Worm (Caenorhabditis elegans) whole organism, L4 larva: ENCODE data around the gene gly-7.

ENCODE experiments used
- F49E8.2 ChIP-seq: sonication (generic microtip); optimal IDR thresholded peaks from 2 replicates; lab custom pipeline; 2016; ENCODE audit warnings: missing compliant biosample characterization, mild to moderate bottlenecking, missing genetic modification characterization, borderline replicate concordance
- R02D3.7 ChIP-seq: fragments of 150-350 bp; sonication (generic microtip); optimal IDR thresholded peaks from 3 replicates; lab custom pipeline; 2014; ENCODE audit warnings: missing biosample characterization, missing genetic modification characterization
- Y5F2A.4 ChIP-seq: fragments of 200-800 bp; sonication (Bioruptor generic); optimal IDR thresholded peaks from 2 replicates; lab custom pipeline; 2018; ENCODE audit warnings: mild to moderate bottlenecking, missing genetic modification characterization, missing compliant biosample characterization
- aha-1 ChIP-seq: fragments of 150-350 bp; peaks from one replicate; lab custom pipeline; 2014; ENCODE audit warnings: missing biosample characterization, missing genetic modification characterization
- ceh-44 ChIP-seq: fragments of 200-800 bp; sonication (Bioruptor generic); IDR thresholded peaks from 2 replicates; pipeline ENCODE4 v1.3.6; 2022; ENCODE audit warnings: missing genetic modification reagents, missing genetic modification characterization, missing compliant biosample characterization
- cey-2 ChIP-seq: sonication (generic microtip); optimal IDR thresholded peaks from 3 replicates; lab custom pipeline; 2017; ENCODE audit warnings: missing genetic modification characterization, mild to moderate bottlenecking, missing compliant biosample characterization, antibody characterized with exemption, borderline replicate concordance; ENCODE audit not compliant: insufficient read depth
- daf-16 ChIP-seq, 3 experiments: sonication (generic microtip); optimal IDR thresholded peaks; 2 replicates each; lab custom pipeline; 2016 to 2017; ENCODE audit warnings: missing genetic modification characterization in 3 of 3, missing genetic modification reagents in 3 of 3, mild to moderate bottlenecking in 2 of 3, missing compliant biosample characterization in 2 of 3, missing biosample characterization in 1 of 3, moderate library complexity in 1 of 3
- daf-8 ChIP-seq: fragments of 200-800 bp; sonication (Bioruptor generic); IDR thresholded peaks from 2 replicates; pipeline ENCODE4 v1.3.6; 2022; ENCODE audit warnings: missing genetic modification characterization, missing compliant biosample characterization
- dmd-6 ChIP-seq: fragments of 200-800 bp; sonication (Bioruptor generic); IDR thresholded peaks from 2 replicates; pipeline ENCODE4 v1.3.6; 2022; ENCODE audit warnings: missing genetic modification reagents, missing genetic modification characterization, missing compliant biosample characterization
- dmd-9 ChIP-seq: fragments of 200-800 bp; sonication (Bioruptor generic); IDR thresholded peaks from 2 replicates; pipeline ENCODE4 v1.3.6; 2022; ENCODE audit warnings: missing genetic modification reagents, missing genetic modification characterization, missing compliant biosample characterization
- dve-1 ChIP-seq: sonication (generic microtip); optimal IDR thresholded peaks from 2 replicates; lab custom pipeline; 2017; ENCODE audit warnings: antibody characterized with exemption, mild to moderate bottlenecking, missing genetic modification characterization, missing compliant biosample characterization; ENCODE audit not compliant: insufficient read depth
- egl-27 ChIP-seq: sonication (generic microtip); optimal IDR thresholded peaks from 3 replicates; lab custom pipeline; 2017; ENCODE audit warnings: missing biosample characterization, missing genetic modification reagents, missing genetic modification characterization
- hlh-11 ChIP-seq: fragments of 200-800 bp; sonication (Bioruptor generic); optimal IDR thresholded peaks from 2 replicates; lab custom pipeline; 2018; ENCODE audit warnings: mild to moderate bottlenecking, missing genetic modification characterization, missing compliant biosample characterization
- hlh-30 ChIP-seq: sonication (generic microtip); optimal IDR thresholded peaks from 2 replicates; lab custom pipeline; 2017; ENCODE audit warnings: antibody characterized with exemption, mild to moderate bottlenecking, missing genetic modification characterization, missing compliant biosample characterization; ENCODE audit not compliant: insufficient read depth
- lsy-2 ChIP-seq, 2 experiments: fragments of 150-350 bp in 1 of 2; sonication (generic microtip) in 1 of 2; optimal IDR thresholded peaks; 2 replicates each; lab custom pipeline; 2014 to 2017; ENCODE audit warnings: missing biosample characterization in 2 of 2, missing genetic modification characterization in 2 of 2
- madf-9 ChIP-seq: fragments of 200-800 bp; sonication (Bioruptor generic); conservative IDR thresholded peaks from 2 replicates; pipeline ENCODE4 v1.3.6; 2022; ENCODE audit warnings: missing genetic modification reagents, missing genetic modification characterization, missing compliant biosample characterization
- mdl-1 ChIP-seq, 2 experiments: fragments of 150-350 bp in 1 of 2; sonication (generic microtip) in 1 of 2; optimal IDR thresholded peaks; 2 replicates each; lab custom pipeline; 2014 to 2017; ENCODE audit warnings: missing biosample characterization in 2 of 2, missing genetic modification characterization in 2 of 2
- mdt-29 ChIP-seq: fragments of 200-800 bp; sonication (Bioruptor generic); IDR thresholded peaks from 2 replicates; pipeline ENCODE4 v1.3.6; 2022; ENCODE audit warnings: missing genetic modification reagents, missing genetic modification characterization, missing compliant biosample characterization
- mep-1 ChIP-seq: fragments of 150-350 bp; sonication (generic microtip); optimal IDR thresholded peaks from 3 replicates; lab custom pipeline; 2014; ENCODE audit warnings: missing biosample characterization, missing genetic modification characterization
- mes-2 ChIP-seq: sonication (generic microtip); optimal IDR thresholded peaks from 2 replicates; lab custom pipeline; 2016; ENCODE audit warnings: missing genotype, mild to moderate bottlenecking, missing genetic modification characterization, missing compliant biosample characterization; ENCODE audit not compliant: poor library complexity, severe bottlenecking
- mxl-3 ChIP-seq: fragments of 200-800 bp; sonication (Bioruptor generic); optimal IDR thresholded peaks from 2 replicates; lab custom pipeline; 2018; ENCODE audit warnings: mild to moderate bottlenecking, missing genetic modification characterization, missing compliant biosample characterization
- nhr-237 ChIP-seq: sonication (generic microtip); optimal IDR thresholded peaks from 2 replicates; lab custom pipeline; 2017; ENCODE audit warnings: missing biosample characterization, missing genetic modification characterization
- nhr-28 ChIP-seq: fragments of 150-350 bp; optimal IDR thresholded peaks from 2 replicates; lab custom pipeline; 2014; ENCODE audit warnings: missing biosample characterization, missing genetic modification characterization
- nhr-76 ChIP-seq: fragments of 150-350 bp; optimal IDR thresholded peaks from 2 replicates; lab custom pipeline; 2014; ENCODE audit warnings: missing biosample characterization, missing genetic modification characterization
- pqm-1 ChIP-seq: sonication (generic microtip); optimal IDR thresholded peaks from 2 replicates; lab custom pipeline; 2017; ENCODE audit warnings: missing biosample characterization, missing genetic modification characterization
- unc-62 ChIP-seq, 3 experiments: fragments of 150-350 bp in 1 of 3; sonication (generic microtip); optimal IDR thresholded peaks in 2 of 3; peaks in 1 of 3; 1 replicate in 1 of 3; 2 replicates in 2 of 3; lab custom pipeline; 2014 to 2017; ENCODE audit warnings: missing biosample characterization in 3 of 3, missing genetic modification characterization in 3 of 3, missing genetic modification reagents in 3 of 3, missing genotype in 1 of 3
- vab-7 ChIP-seq: fragments of 200-800 bp; sonication (Bioruptor generic); IDR thresholded peaks from 2 replicates; pipeline ENCODE4 v1.3.6; 2022; ENCODE audit warnings: missing genetic modification reagents, missing genetic modification characterization, missing compliant biosample characterization
- zfp-2 ChIP-seq: sonication (generic microtip); optimal IDR thresholded peaks from 2 replicates; lab custom pipeline; 2016; ENCODE audit warnings: mild to moderate bottlenecking, missing genetic modification characterization, missing compliant biosample characterization

Gene gly-7

DNA sequence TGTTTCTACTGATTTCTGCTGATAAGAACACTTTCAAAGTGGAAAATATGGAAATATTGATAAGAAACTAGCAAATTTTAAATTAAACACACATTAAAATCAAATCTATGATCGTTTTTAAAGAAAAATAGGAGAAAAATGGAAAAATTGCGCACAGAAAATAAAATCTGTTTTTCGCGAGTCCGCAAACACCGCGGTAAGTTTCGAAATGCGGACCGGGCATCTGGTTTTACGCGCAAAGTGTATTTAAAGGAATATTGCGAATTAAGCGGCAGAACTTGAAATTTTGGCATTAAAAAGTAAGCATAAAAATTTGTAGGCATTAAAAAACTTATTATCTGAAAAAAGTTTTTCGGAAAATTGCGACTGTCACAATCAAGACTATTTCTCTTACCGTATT, 48.0 kb downstream of the gly-7 start:
- TF ChIP-seq R02D3.7 (tag; lab: Kevin White, UChicago) (no peak), mes-2 (tag; lab: Kevin White, UChicago) (peak; percentile 18), lsy-2 (tag; optimal IDR thresholded peaks at IDR 0.05; lab: Kevin White, UChicago) (peak in 1 of 2 experiments; percentile 14), dve-1 (tag; lab: Kevin White, UChicago) (peak; percentile 3), aha-1 (tag; lab: Kevin White, UChicago) (peak; percentile 39), hlh-30 (peak; percentile 18), nhr-237 (tag; lab: Kevin White, UChicago) (no peak)
- TF ChIP-seq, all 104 proteins: peak for 5

DNA sequence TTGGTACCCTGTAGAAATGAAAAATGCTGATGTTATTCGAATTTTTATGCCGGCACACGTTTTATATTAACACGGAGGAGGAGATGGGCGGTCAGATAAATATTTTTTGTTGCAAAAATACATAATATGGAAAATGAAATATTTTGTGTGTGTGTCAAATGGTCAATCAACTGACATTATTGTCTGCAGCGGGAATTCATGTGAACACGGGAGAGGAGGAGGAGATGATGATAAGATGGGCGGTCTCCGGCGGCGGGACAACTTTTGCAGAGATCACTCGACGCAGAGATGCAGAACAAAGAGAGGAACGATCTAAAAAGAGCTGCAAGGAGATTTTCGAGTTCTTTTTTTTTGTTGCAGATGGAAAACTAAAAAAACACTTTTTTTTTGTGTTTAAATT, 49.4 kb downstream of the gly-7 start, which contains the start of gene dhs-13:
TSS of gene dhs-13 (minus strand) at position 8 of the 400 bp plus-strand sequence.
- TF ChIP-seq mxl-3 (peak; percentile 66), daf-16 (GFP tag; optimal IDR thresholded peaks at IDR 0.05; lab: Kevin White, UChicago) (peak in 1 of 2 experiments; percentile 28), daf-16 (tag; optimal IDR thresholded peaks at IDR 0.05; lab: Kevin White, UChicago) (peak; percentile 4), Y5F2A.4 (GFP tag; lab: Kevin White, UChicago) (no peak), mes-2 (tag; lab: Kevin White, UChicago) (peak; percentile 9), egl-27 (tag; lab: Kevin White, UChicago) (no peak), nhr-28 (tag; lab: Kevin White, UChicago) (peak; percentile 76), cey-2 (tag; lab: Kevin White, UChicago) (no peak), dve-1 (tag; lab: Kevin White, UChicago) (peak; percentile 46), mdt-29 (no peak), hlh-30 (peak; percentile 93), mep-1 (tag; lab: Kevin White, UChicago) (peak; percentile 28), dmd-6 (GFP tag; lab: Robert Waterston, UW) (peak; percentile 67), mdl-1 (tag; optimal IDR thresholded peaks at IDR 0.05; lab: Kevin White, UChicago) (peak in 1 of 2 experiments; percentile 14), dmd-9 (GFP tag; lab: Robert Waterston, UW) (no peak), ceh-44 (GFP tag; lab: Robert Waterston, UW) (no peak), zfp-2 (no peak), daf-8 (GFP tag; lab: Robert Waterston, UW) (no peak), hlh-11 (tag; lab: Kevin White, UChicago) (peak; percentile 83), pqm-1 (tag; lab: Kevin White, UChicago) (peak; percentile 27), vab-7 (GFP tag; lab: Robert Waterston, UW) (no peak)

ce11 chrV:1767427-1767826, 53.7 kb downstream of the gly-7 start:
- TF ChIP-seq lsy-2 (tag; optimal IDR thresholded peaks at IDR 0.05; lab: Kevin White, UChicago) (no peak), nhr-76 (tag; lab: Kevin White, UChicago) (no peak), F49E8.2 (no peak), unc-62 (GFP tag; optimal IDR thresholded peaks at IDR 0.05 in 1 of 2; lab: Kevin White, UChicago) (no peak), unc-62 (tag; optimal IDR thresholded peaks at IDR 0.05; lab: Kevin White, UChicago) (no peak), nhr-28 (tag; lab: Kevin White, UChicago) (peak; percentile 22), madf-9 (GFP tag; lab: Robert Waterston, UW) (no peak)
